Worm (Caenorhabditis elegans) whole organism, L2 larva: ENCODE measurements around the gene spk-1.

Experiments
- C34F6.9 ChIP-seq: fragments of 150-350 bp; optimal IDR thresholded peaks from 2 replicates; lab custom pipeline; 2014; ENCODE audit warnings: missing biosample characterization, missing genetic modification characterization
- F13H6.1 ChIP-seq: sonication (generic microtip); optimal IDR thresholded peaks from 2 replicates; lab custom pipeline; 2016; ENCODE audit warnings: missing genetic modification characterization, missing compliant biosample characterization
- R02D3.7 ChIP-seq: fragments of 150-350 bp; optimal IDR thresholded peaks from 2 replicates; lab custom pipeline; 2014; ENCODE audit warnings: missing biosample characterization, missing genetic modification characterization
- Y55F3AM.14 ChIP-seq: fragments of 200-800 bp; sonication (Bioruptor generic); optimal IDR thresholded peaks from 2 replicates; lab custom pipeline; 2018; ENCODE audit warnings: mild to moderate bottlenecking, missing genetic modification characterization, missing compliant biosample characterization
- ZK546.5 ChIP-seq: sonication (generic microtip); optimal IDR thresholded peaks from 2 replicates; lab custom pipeline; 2017; ENCODE audit warnings: missing biosample characterization, missing genetic modification characterization
- aly-2 ChIP-seq: fragments of 150-350 bp; optimal IDR thresholded peaks from 2 replicates; lab custom pipeline; 2014; ENCODE audit warnings: missing biosample characterization, missing genetic modification characterization
- ama-1 ChIP-seq: fragments of 150-350 bp; optimal IDR thresholded peaks from 2 replicates; lab custom pipeline; 2018; ENCODE audit warnings: inconsistent platforms
- blmp-1 ChIP-seq: sonication (generic microtip); optimal IDR thresholded peaks from 2 replicates; lab custom pipeline; 2017; ENCODE audit warnings: missing genetic modification characterization, mild to moderate bottlenecking, missing compliant biosample characterization, antibody characterized with exemption, moderate library complexity; ENCODE audit not compliant: insufficient read depth
- ceh-16 ChIP-seq: fragments of 150-350 bp; optimal IDR thresholded peaks from 2 replicates; lab custom pipeline; 2014; ENCODE audit warnings: missing biosample characterization, missing genetic modification characterization
- crh-2 ChIP-seq: sonication (generic microtip); optimal IDR thresholded peaks from 2 replicates; lab custom pipeline; 2017; ENCODE audit warnings: missing biosample characterization, missing genetic modification characterization
- dmd-4 ChIP-seq: sonication (generic microtip); optimal IDR thresholded peaks from 2 replicates; lab custom pipeline; 2017; ENCODE audit warnings: missing biosample characterization, missing genetic modification characterization
- egl-27 ChIP-seq: sonication (generic microtip); optimal IDR thresholded peaks from 3 replicates; lab custom pipeline; 2017; ENCODE audit warnings: missing biosample characterization, missing genetic modification reagents, missing genetic modification characterization
- fos-1 ChIP-seq: fragments of 150-350 bp; optimal IDR thresholded peaks from 2 replicates; lab custom pipeline; 2014; ENCODE audit warnings: missing biosample characterization, missing genetic modification characterization
- gmeb-1 ChIP-seq: fragments of 150-350 bp; optimal IDR thresholded peaks from 2 replicates; lab custom pipeline; 2014; ENCODE audit warnings: missing biosample characterization, missing genetic modification characterization
- lin-11 ChIP-seq: fragments of 150-350 bp; sonication (generic microtip); optimal IDR thresholded peaks from 2 replicates; lab custom pipeline; 2014; ENCODE audit warnings: missing biosample characterization, missing genetic modification characterization, inconsistent platforms, mixed read lengths
- lin-13 ChIP-seq: fragments of 150-350 bp; optimal IDR thresholded peaks from 2 replicates; lab custom pipeline; 2014; ENCODE audit warnings: missing biosample characterization, missing genetic modification reagents, missing genetic modification characterization
- lin-39 ChIP-seq: fragments of 150-350 bp; optimal IDR thresholded peaks from 2 replicates; lab custom pipeline; 2014; ENCODE audit warnings: missing biosample characterization, missing genetic modification reagents, missing genetic modification characterization
- lsy-2 ChIP-seq, 2 experiments: fragments of 150-350 bp in 1 of 2; sonication (generic microtip) in 1 of 2; optimal IDR thresholded peaks; 2 replicates each; lab custom pipeline; 2014 to 2017; ENCODE audit warnings: missing biosample characterization in 2 of 2, missing genetic modification characterization in 2 of 2
- mab-5 ChIP-seq: fragments of 150-350 bp; optimal IDR thresholded peaks from 2 replicates; lab custom pipeline; 2014; ENCODE audit warnings: missing biosample characterization, missing genetic modification characterization
- mdl-1 ChIP-seq, 2 experiments: fragments of 150-350 bp in 1 of 2; sonication (generic microtip) in 1 of 2; optimal IDR thresholded peaks; 2 replicates each; lab custom pipeline; 2017; ENCODE audit warnings: missing biosample characterization in 2 of 2, missing genetic modification characterization in 2 of 2
- nhr-10 ChIP-seq: sonication (generic microtip); optimal IDR thresholded peaks from 2 replicates; lab custom pipeline; 2017; ENCODE audit warnings: missing biosample characterization, missing genetic modification characterization
- nhr-11 ChIP-seq: fragments of 150-350 bp; optimal IDR thresholded peaks from 2 replicates; lab custom pipeline; 2014; ENCODE audit warnings: missing biosample characterization, missing genetic modification characterization
- nhr-12 ChIP-seq: fragments of 150-350 bp; optimal IDR thresholded peaks from 2 replicates; lab custom pipeline; 2014; ENCODE audit warnings: missing biosample characterization, missing genetic modification characterization
- nhr-129 ChIP-seq: fragments of 150-350 bp; optimal IDR thresholded peaks from 2 replicates; lab custom pipeline; 2014; ENCODE audit warnings: missing biosample characterization, missing genetic modification characterization
- nhr-21 ChIP-seq: fragments of 150-350 bp; optimal IDR thresholded peaks from 2 replicates; lab custom pipeline; 2014; ENCODE audit warnings: missing biosample characterization, missing genetic modification characterization
- nhr-23 ChIP-seq: fragments of 150-350 bp; optimal IDR thresholded peaks from 2 replicates; lab custom pipeline; 2014; ENCODE audit warnings: missing biosample characterization, missing genetic modification reagents, missing genetic modification characterization
- nhr-237 ChIP-seq: fragments of 150-350 bp; optimal IDR thresholded peaks from 2 replicates; lab custom pipeline; 2014; ENCODE audit warnings: missing biosample characterization, missing genetic modification characterization
- nhr-25 ChIP-seq: fragments of 150-350 bp; sonication (generic microtip); optimal IDR thresholded peaks from 3 replicates; lab custom pipeline; 2014; ENCODE audit warnings: missing biosample characterization, missing genetic modification characterization
- nhr-6 ChIP-seq: fragments of 150-350 bp; optimal IDR thresholded peaks from 2 replicates; lab custom pipeline; 2014; ENCODE audit warnings: missing biosample characterization, missing genetic modification characterization
- nhr-77 ChIP-seq: fragments of 150-350 bp; optimal IDR thresholded peaks from 2 replicates; lab custom pipeline; 2014; ENCODE audit warnings: missing biosample characterization, missing genetic modification characterization
- sem-4 ChIP-seq: fragments of 150-350 bp; optimal IDR thresholded peaks from 2 replicates; lab custom pipeline; 2014; ENCODE audit warnings: missing biosample characterization, missing genetic modification reagents, missing genetic modification characterization
- skn-1 ChIP-seq: sonication (generic microtip); optimal IDR thresholded peaks from 2 replicates; lab custom pipeline; 2017; ENCODE audit warnings: missing biosample characterization, missing genetic modification characterization
- sma-3 ChIP-seq: sonication (generic microtip); optimal IDR thresholded peaks from 2 replicates; lab custom pipeline; 2016; ENCODE audit warnings: missing genetic modification reagents, missing genetic modification characterization, missing compliant biosample characterization
- sma-9 ChIP-seq, 2 experiments: fragments of 150-350 bp in 1 of 2; sonication (generic microtip) in 1 of 2; optimal IDR thresholded peaks; 2 replicates each; lab custom pipeline; 2014 to 2016; ENCODE audit warnings: missing genetic modification characterization in 2 of 2, mild to moderate bottlenecking in 1 of 2, missing biosample characterization in 1 of 2, missing compliant biosample characterization in 1 of 2, missing genetic modification reagents in 1 of 2, moderate library complexity in 1 of 2
- snpc-4 ChIP-seq: fragments of 150-350 bp; optimal IDR thresholded peaks from 2 replicates; lab custom pipeline; 2014; ENCODE audit warnings: missing biosample characterization, missing genetic modification characterization
- unc-39 ChIP-seq: fragments of 150-350 bp; optimal IDR thresholded peaks from 2 replicates; lab custom pipeline; 2014; ENCODE audit warnings: missing biosample characterization, missing genetic modification characterization
- unc-55 ChIP-seq: fragments of 150-350 bp; sonication (generic microtip); optimal IDR thresholded peaks from 3 replicates; lab custom pipeline; 2014; ENCODE audit warnings: missing biosample characterization, missing genetic modification reagents, missing genetic modification characterization
- unc-62 ChIP-seq: fragments of 150-350 bp; optimal IDR thresholded peaks from 2 replicates; lab custom pipeline; 2014; ENCODE audit warnings: missing biosample characterization, missing genetic modification reagents, missing genetic modification characterization
- zag-1 ChIP-seq: fragments of 150-350 bp; optimal IDR thresholded peaks from 2 replicates; lab custom pipeline; 2014; ENCODE audit warnings: missing biosample characterization, missing genetic modification characterization
- ztf-1 ChIP-seq: fragments of 200-800 bp; sonication (Bioruptor generic); conservative IDR thresholded peaks from 2 replicates; pipeline ENCODE4 v1.3.6; 2022; ENCODE audit warnings: missing genetic modification characterization, missing compliant biosample characterization
- ztf-11 ChIP-seq: sonication (generic microtip); optimal IDR thresholded peaks from 2 replicates; lab custom pipeline; 2017; ENCODE audit warnings: missing biosample characterization, missing genetic modification characterization
- ztf-4 ChIP-seq: fragments of 150-350 bp; optimal IDR thresholded peaks from 2 replicates; lab custom pipeline; 2014; ENCODE audit warnings: missing biosample characterization, missing genetic modification characterization

The spk-1 gene

DNA sequence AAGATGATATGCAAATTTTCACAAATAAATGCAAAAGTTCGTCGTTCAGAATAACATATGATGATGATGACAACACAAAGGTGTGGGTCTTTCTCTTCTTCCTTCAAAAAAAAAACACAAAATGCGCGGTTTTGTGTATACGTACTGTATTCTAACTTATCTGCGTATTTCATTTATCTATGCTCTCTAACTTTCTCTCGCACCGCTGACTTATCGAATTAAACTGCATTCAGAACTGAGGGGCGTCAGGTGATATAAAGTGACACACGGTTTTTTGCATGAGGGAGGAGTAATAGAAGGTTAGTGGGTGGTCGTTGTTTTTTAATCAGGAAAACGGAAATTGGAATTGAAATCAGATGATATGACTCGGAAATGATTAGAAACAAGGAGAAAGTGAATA is 43.9 kb downstream of the spk-1 start, which contains the start of gene sod-4:
TSS of gene sod-4 (minus strand) at position 109 of the 400 bp plus-strand sequence.
- TF ChIP-seq sem-4: no peak
- peak; percentile 57 for TF ChIP-seq gmeb-1 (tag; lab: Kevin White, UChicago)
- no peak for TF ChIP-seq snpc-4
- peak; percentile 50 for TF ChIP-seq nhr-25 (tag; lab: Kevin White, UChicago)
- peak; percentile 47 for TF ChIP-seq sma-3 (GFP tag; lab: Kevin White, UChicago)
- TF ChIP-seq aly-2 (tag; lab: Kevin White, UChicago): no peak
- peak; percentile 60 for TF ChIP-seq nhr-129 (tag; lab: Kevin White, UChicago)

DNA sequence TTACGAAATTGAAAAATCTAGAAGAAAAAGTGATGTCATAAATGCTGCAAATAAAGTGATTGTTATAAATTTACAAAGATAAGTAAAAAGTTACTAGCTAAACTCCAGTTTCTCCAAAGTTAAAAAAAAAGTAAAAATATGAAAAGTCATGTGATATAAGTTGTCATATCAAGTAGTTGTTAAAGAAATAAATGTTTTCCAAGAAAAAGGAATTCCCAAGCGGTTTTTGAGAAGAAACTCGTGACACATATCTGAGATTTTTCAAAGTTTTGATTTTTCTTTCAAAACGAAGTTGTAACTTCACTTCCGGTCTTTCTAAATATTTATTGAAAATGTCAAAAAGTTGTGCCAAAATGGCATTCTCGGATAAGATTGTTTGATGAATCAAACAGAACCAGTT is 44.7 kb downstream of the spk-1 start:
- peak; percentile 20 for TF ChIP-seq C34F6.9 (tag; lab: Kevin White, UChicago)
- no peak for TF ChIP-seq ceh-16 (tag; lab: Kevin White, UChicago)
- TF ChIP-seq lsy-2 (tag; optimal IDR thresholded peaks at IDR 0.05; lab: Kevin White, UChicago): peak in 1 of 2 experiments; percentile 23
- TF ChIP-seq snpc-4: no peak

DNA sequence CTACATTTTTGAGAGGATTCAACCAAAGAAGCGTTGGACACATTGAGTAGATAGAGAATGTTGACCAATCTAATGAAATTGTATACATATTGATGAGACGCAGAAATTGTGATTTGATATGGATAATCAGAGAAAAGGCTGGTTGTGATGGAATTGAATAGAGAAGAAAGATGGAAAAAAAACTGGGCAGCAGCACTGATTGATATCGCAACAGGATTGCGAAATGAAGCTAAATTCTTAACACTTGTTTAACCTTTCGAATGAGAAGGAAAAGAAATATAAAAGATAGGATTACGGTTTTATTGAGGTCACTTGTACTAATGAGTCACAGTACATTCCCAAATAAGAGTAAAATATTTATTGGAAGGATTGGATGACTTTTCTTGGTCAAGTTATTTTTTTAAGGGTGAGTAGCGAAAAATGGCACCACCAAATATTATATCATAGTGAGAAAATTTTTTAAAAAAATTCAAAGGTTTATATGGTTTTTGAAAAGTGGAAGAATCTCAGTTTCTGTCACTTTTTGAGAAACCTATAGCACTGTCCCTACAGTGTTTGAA is 45.8 kb downstream of the spk-1 start:
- TF ChIP-seq skn-1 (no peak), egl-27 (tag; lab: Kevin White, UChicago) (no peak), sma-9 (GFP tag; optimal IDR thresholded peaks at IDR 0.05; lab: Kevin White, UChicago) (peak; percentile 37), sma-9 (tag; optimal IDR thresholded peaks at IDR 0.05; lab: Kevin White, UChicago) (no peak), lsy-2 (tag; optimal IDR thresholded peaks at IDR 0.05; lab: Kevin White, UChicago) (peak in 1 of 2 experiments; percentile 35), dmd-4 (tag; lab: Kevin White, UChicago) (no peak), ztf-1 (GFP tag; lab: Robert Waterston, UW) (no peak), C34F6.9 (tag; lab: Kevin White, UChicago) (no peak), nhr-6 (tag; lab: Kevin White, UChicago) (no peak), nhr-21 (tag; lab: Kevin White, UChicago) (peak; percentile 5), sma-3 (GFP tag; lab: Kevin White, UChicago) (peak; percentile 58), gmeb-1 (tag; lab: Kevin White, UChicago) (no peak), zag-1 (tag; lab: Kevin White, UChicago) (no peak), nhr-23 (no peak), fos-1 (peak; percentile 71), F13H6.1 (tag; lab: Kevin White, UChicago) (no peak), ceh-16 (tag; lab: Kevin White, UChicago) (no peak), ZK546.5 (no peak), unc-39 (tag; lab: Kevin White, UChicago) (no peak), crh-2 (tag; lab: Kevin White, UChicago) (no peak), nhr-77 (tag; lab: Kevin White, UChicago) (no peak), R02D3.7 (tag; lab: Kevin White, UChicago) (no peak), blmp-1 (tag; lab: Kevin White, UChicago) (no peak), nhr-10 (tag; lab: Kevin White, UChicago) (no peak)

DNA sequence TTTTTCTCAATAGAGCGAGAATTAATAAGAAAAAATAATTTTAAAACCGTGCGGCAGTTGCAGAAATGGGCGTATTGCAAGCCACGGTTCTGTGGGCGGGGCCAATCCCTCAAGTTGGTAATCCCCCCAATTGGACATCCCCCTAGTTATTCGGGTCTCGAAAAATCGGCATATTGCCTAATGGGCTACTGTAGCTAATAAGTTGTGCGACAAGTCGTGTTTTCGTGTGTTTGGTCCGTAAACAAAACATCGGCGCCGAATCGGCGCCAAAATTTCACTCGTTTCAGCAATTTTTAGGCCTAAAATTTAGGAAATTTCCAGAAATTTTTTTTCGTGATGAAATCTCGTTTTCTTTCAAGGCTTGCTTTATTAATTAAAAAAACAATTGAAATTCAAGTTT is 47.9 kb downstream of the spk-1 start:
- TF ChIP-seq mab-5 (tag; lab: Kevin White, UChicago) (no peak), unc-55 (GFP tag; lab: Kevin White, UChicago) (no peak), ama-1 (lab: Kevin White, UChicago) (no peak), egl-27 (tag; lab: Kevin White, UChicago) (no peak), crh-2 (tag; lab: Kevin White, UChicago) (no peak)

DNA sequence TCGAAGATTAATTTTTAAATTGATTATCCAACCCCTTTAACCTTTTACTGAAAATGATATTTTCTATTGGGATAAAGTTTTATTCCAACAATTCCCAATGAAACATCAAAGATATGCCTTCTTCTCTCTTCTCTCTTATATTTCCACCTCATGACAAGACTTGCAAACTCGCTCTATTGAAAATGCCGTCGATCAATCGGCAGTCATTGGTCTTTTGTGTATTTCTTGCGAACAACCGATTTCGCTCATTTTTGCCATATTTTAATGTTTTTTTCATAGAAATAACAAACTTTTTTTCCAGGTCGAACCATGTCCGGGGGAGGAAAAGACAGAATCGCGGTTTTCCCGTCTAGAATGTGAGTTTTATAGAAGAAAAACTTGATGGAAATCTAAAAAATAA is 51.4 kb downstream of the spk-1 start, which contains the start of gene vha-14:
TSS of gene vha-14 (plus strand) at position 302 of the 400 bp plus-strand sequence.
- TF ChIP-seq R02D3.7 (tag; lab: Kevin White, UChicago) (no peak), F13H6.1 (tag; lab: Kevin White, UChicago) (no peak), mdl-1 (tag; optimal IDR thresholded peaks at IDR 0.05; lab: Kevin White, UChicago) (no peak), mab-5 (tag; lab: Kevin White, UChicago) (no peak), Y55F3AM.14 (GFP tag; lab: Kevin White, UChicago) (no peak), nhr-23 (no peak), crh-2 (tag; lab: Kevin White, UChicago) (peak; percentile 87), nhr-12 (tag; lab: Kevin White, UChicago) (no peak), blmp-1 (tag; lab: Kevin White, UChicago) (no peak), ztf-4 (tag; lab: Kevin White, UChicago) (peak; percentile 20), unc-39 (tag; lab: Kevin White, UChicago) (no peak), nhr-25 (tag; lab: Kevin White, UChicago) (peak; percentile 9), sma-9 (GFP tag; optimal IDR thresholded peaks at IDR 0.05; lab: Kevin White, UChicago) (no peak), sma-9 (tag; optimal IDR thresholded peaks at IDR 0.05; lab: Kevin White, UChicago) (no peak), lin-39 (tag; lab: Kevin White, UChicago) (no peak), nhr-11 (tag; lab: Kevin White, UChicago) (no peak), dmd-4 (tag; lab: Kevin White, UChicago) (no peak), lin-11 (tag; lab: Kevin White, UChicago) (no peak), gmeb-1 (tag; lab: Kevin White, UChicago) (no peak), nhr-237 (no peak), ama-1 (lab: Kevin White, UChicago) (peak; percentile 20), unc-62 (GFP tag; lab: Kevin White, UChicago) (no peak), nhr-6 (tag; lab: Kevin White, UChicago) (no peak), ztf-11 (no peak), unc-55 (GFP tag; lab: Kevin White, UChicago) (peak; percentile 64), skn-1 (no peak), lin-13 (GFP tag; lab: Kevin White, UChicago) (no peak), ZK546.5 (no peak)
